Worm (Caenorhabditis elegans) whole organism, mixed stage, embryonic: Measurements from ENCODE around the gene Y45F10B.59.

Experiments
- M03D4.4 ChIP-seq: sonication (generic microtip); optimal IDR thresholded peaks from 2 replicates; lab custom pipeline; 2017; ENCODE audit warnings: mild to moderate bottlenecking, missing genetic modification characterization, missing compliant biosample characterization
- bed-3 ChIP-seq: fragments of 200-800 bp; sonication (Bioruptor generic); optimal IDR thresholded peaks from 3 replicates; lab custom pipeline; 2018; ENCODE audit warnings: mild to moderate bottlenecking, missing genetic modification characterization, moderate library complexity, missing compliant biosample characterization
- ceh-39 ChIP-seq: fragments of 150-350 bp; optimal IDR thresholded peaks from 2 replicates; lab custom pipeline; 2014; ENCODE audit warnings: missing biosample characterization, missing genetic modification characterization
- ceh-43 ChIP-seq: fragments of 200-800 bp; sonication (Bioruptor generic); optimal IDR thresholded peaks from 2 replicates; lab custom pipeline; 2018; ENCODE audit warnings: mild to moderate bottlenecking, missing genetic modification characterization, moderate library complexity, missing compliant biosample characterization
- ceh-83 ChIP-seq: fragments of 200-800 bp; sonication (Bioruptor generic); optimal IDR thresholded peaks from 2 replicates; lab custom pipeline; 2018; ENCODE audit warnings: mild to moderate bottlenecking, missing genetic modification characterization, missing compliant biosample characterization
- ces-1 ChIP-seq: fragments of 150-350 bp; optimal IDR thresholded peaks from 2 replicates; lab custom pipeline; 2014; ENCODE audit warnings: missing biosample characterization, missing genetic modification reagents, missing genetic modification characterization
- elt-1 ChIP-seq: sonication (generic microtip); optimal IDR thresholded peaks from 2 replicates; lab custom pipeline; 2017; ENCODE audit warnings: missing genetic modification characterization, mild to moderate bottlenecking, missing compliant biosample characterization, antibody characterized with exemption, moderate library complexity, borderline replicate concordance; ENCODE audit not compliant: insufficient read depth
- elt-3 ChIP-seq: fragments of 150-350 bp; optimal IDR thresholded peaks from 2 replicates; lab custom pipeline; 2014; ENCODE audit warnings: missing biosample characterization, missing genetic modification characterization
- ham-2 ChIP-seq: fragments of 200-800 bp; sonication (Bioruptor generic); optimal IDR thresholded peaks from 2 replicates; lab custom pipeline; 2018; ENCODE audit warnings: mild to moderate bottlenecking, missing genetic modification characterization, missing compliant biosample characterization
- hlh-1 ChIP-seq: fragments of 150-350 bp; optimal IDR thresholded peaks from 2 replicates; lab custom pipeline; 2014; ENCODE audit warnings: missing biosample characterization, missing genetic modification reagents, missing genetic modification characterization
- lin-13 ChIP-seq: fragments of 150-350 bp; optimal IDR thresholded peaks from 2 replicates; lab custom pipeline; 2014; ENCODE audit warnings: missing biosample characterization, missing genetic modification characterization
- lin-32 ChIP-seq: fragments of 200-800 bp; sonication (Bioruptor generic); optimal IDR thresholded peaks from 2 replicates; lab custom pipeline; 2018; ENCODE audit warnings: mild to moderate bottlenecking, missing genetic modification characterization, missing compliant biosample characterization
- mab-5 ChIP-seq: fragments of 150-350 bp; optimal IDR thresholded peaks from 2 replicates; lab custom pipeline; 2014; ENCODE audit warnings: missing biosample characterization, missing genetic modification characterization
- mls-2 ChIP-seq: sonication (generic microtip); optimal IDR thresholded peaks from 2 replicates; lab custom pipeline; 2016; ENCODE audit warnings: mild to moderate bottlenecking, missing genetic modification characterization, moderate library complexity, missing compliant biosample characterization
- nhr-12 ChIP-seq: fragments of 150-350 bp; optimal IDR thresholded peaks from 2 replicates; lab custom pipeline; 2014; ENCODE audit warnings: missing biosample characterization, missing genetic modification characterization
- nhr-2 ChIP-seq: fragments of 150-350 bp; optimal IDR thresholded peaks from 2 replicates; lab custom pipeline; 2014; ENCODE audit warnings: missing biosample characterization, missing genetic modification characterization
- nhr-237 ChIP-seq: fragments of 150-350 bp; optimal IDR thresholded peaks from 2 replicates; lab custom pipeline; 2014; ENCODE audit warnings: missing biosample characterization, missing genetic modification characterization
- nhr-28 ChIP-seq: fragments of 150-350 bp; optimal IDR thresholded peaks from 2 replicates; lab custom pipeline; 2014; ENCODE audit warnings: missing biosample characterization, missing genetic modification characterization
- nhr-76 ChIP-seq: sonication (generic microtip); optimal IDR thresholded peaks from 2 replicates; lab custom pipeline; 2017; ENCODE audit warnings: missing biosample characterization, missing genetic modification characterization
- pha-4 ChIP-seq: fragments of 150-350 bp; optimal IDR thresholded peaks from 2 replicates; lab custom pipeline; 2018; ENCODE audit warnings: missing biosample characterization, missing genetic modification reagents, missing genetic modification characterization
- snpc-4 ChIP-seq: fragments of 150-350 bp; optimal IDR thresholded peaks from 2 replicates; lab custom pipeline; 2014; ENCODE audit warnings: missing biosample characterization, missing genetic modification characterization
- sptf-1 ChIP-seq: sonication (generic microtip); optimal IDR thresholded peaks from 2 replicates; lab custom pipeline; 2017; ENCODE audit warnings: mild to moderate bottlenecking, missing genetic modification characterization, moderate library complexity, missing compliant biosample characterization
- tbx-8 ChIP-seq: fragments of 200-800 bp; sonication (Bioruptor generic); optimal IDR thresholded peaks from 2 replicates; lab custom pipeline; 2018; ENCODE audit warnings: mild to moderate bottlenecking, missing genetic modification characterization, moderate library complexity, missing compliant biosample characterization
- unc-120 ChIP-seq: sonication (generic microtip); optimal IDR thresholded peaks from 2 replicates; lab custom pipeline; 2017; ENCODE audit warnings: missing genetic modification characterization, missing compliant biosample characterization; ENCODE audit not compliant: poor library complexity, severe bottlenecking
- unc-39 ChIP-seq: fragments of 150-350 bp; optimal IDR thresholded peaks from 2 replicates; lab custom pipeline; 2014; ENCODE audit warnings: missing biosample characterization, missing genetic modification characterization
- unc-62 ChIP-seq: fragments of 150-350 bp; optimal IDR thresholded peaks from 2 replicates; lab custom pipeline; 2014; ENCODE audit warnings: missing biosample characterization, missing genetic modification reagents, missing genetic modification characterization
- zip-8 ChIP-seq: fragments of 150-350 bp; optimal IDR thresholded peaks from 2 replicates; lab custom pipeline; 2014; ENCODE audit warnings: missing biosample characterization, missing genetic modification characterization
- ztf-11 ChIP-seq: fragments of 150-350 bp; optimal IDR thresholded peaks from 2 replicates; lab custom pipeline; 2014; ENCODE audit warnings: missing biosample characterization, missing genetic modification characterization

Gene Y45F10B.59

DNA sequence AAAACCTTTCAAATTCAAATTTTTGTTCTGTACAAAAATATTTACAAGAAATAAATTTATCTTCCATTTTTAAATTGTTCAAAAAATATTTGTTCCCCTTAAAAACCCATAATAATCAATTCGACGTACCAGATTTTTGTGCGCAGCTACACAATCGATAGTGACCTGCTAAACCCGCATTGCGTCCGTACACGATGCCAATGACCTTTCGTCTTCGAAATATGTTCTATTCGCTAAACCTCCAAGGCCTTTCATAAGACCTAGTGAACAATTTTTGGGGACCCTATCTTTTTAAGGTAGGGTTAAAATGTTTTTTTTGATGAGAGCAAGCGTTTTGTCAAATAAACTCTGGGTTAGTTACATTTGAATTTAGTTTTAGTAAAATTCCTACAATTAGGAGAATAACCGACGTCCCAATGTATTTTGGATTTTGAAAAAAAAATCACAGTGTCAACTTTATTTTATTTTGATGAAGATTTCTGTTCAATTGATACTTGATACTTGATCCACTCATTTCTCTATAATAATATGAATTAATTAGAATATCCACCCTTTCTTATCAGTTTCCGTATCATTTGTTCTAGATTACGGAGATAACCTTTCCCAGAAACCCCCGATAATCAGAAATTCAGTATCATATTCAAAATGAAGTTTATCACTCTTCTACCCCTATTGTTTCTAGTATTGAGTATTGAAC, at the start of gene Y45F10B.59:
Gene Y45F10B.59, plus strand, starts transcription at position 647 of the 697 bp plus-strand sequence.
- TF ChIP-seq mls-2 (tag; lab: Kevin White, UChicago): no peak
- TF ChIP-seq lin-13: no peak
- TF ChIP-seq ceh-39 (tag; lab: Kevin White, UChicago): no peak
- no peak for TF ChIP-seq nhr-2 (tag; lab: Kevin White, UChicago)
- no peak for TF ChIP-seq unc-120
- TF ChIP-seq snpc-4 (tag; lab: Kevin White, UChicago): no peak
- no peak for TF ChIP-seq ces-1 (GFP tag; lab: Kevin White, UChicago)
- no peak for TF ChIP-seq hlh-1 (tag; lab: Kevin White, UChicago)

DNA sequence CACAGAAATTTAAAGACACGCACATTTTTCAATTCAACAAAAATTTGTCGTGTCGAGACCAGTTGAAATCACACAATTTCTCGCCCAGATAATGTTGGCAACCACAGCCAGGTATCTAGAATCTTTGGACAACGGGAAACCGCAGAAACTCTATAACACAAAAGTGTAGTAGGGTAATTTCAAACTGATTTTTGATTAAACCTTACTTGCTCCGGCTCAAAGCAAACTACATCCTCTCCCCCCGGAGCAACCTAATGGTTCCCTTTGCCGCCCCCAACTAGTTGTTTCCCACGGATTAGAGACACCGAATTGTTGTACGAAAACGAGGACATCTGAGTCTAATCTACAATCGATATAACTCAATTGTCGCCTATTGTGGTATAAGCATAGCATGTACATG, 48.1 kb upstream of the Y45F10B.59 start:
- no peak for TF ChIP-seq ztf-11 (tag; lab: Kevin White, UChicago)
- TF ChIP-seq ces-1 (GFP tag; lab: Kevin White, UChicago): peak; percentile 62
- no peak for TF ChIP-seq zip-8 (tag; lab: Kevin White, UChicago)

- TF ChIP-seq bed-3 (GFP tag; lab: Kevin White, UChicago) (no peak), mab-5 (tag; lab: Kevin White, UChicago) (no peak), ztf-11 (tag; lab: Kevin White, UChicago) (no peak), ceh-43 (no peak), ces-1 (GFP tag; lab: Kevin White, UChicago) (peak; percentile 64), elt-3 (tag; lab: Kevin White, UChicago) (no peak), lin-13 (no peak)
Measured at ce11 chrIV:13555508-13555907, 46.9 kb upstream of the Y45F10B.59 start.

- TF ChIP-seq sptf-1: no peak
- TF ChIP-seq bed-3 (GFP tag; lab: Kevin White, UChicago): no peak
- no peak for TF ChIP-seq ceh-83 (GFP tag; lab: Kevin White, UChicago)
- peak; percentile 86 for TF ChIP-seq hlh-1 (tag; lab: Kevin White, UChicago)
- TF ChIP-seq elt-1 (tag; lab: Kevin White, UChicago): no peak
- no peak for TF ChIP-seq nhr-76 (tag; lab: Kevin White, UChicago)
Measured at ce11 chrIV:13557393-13557792, 45.0 kb upstream of the Y45F10B.59 start.

- TF ChIP-seq sptf-1 (no peak), lin-32 (GFP tag; lab: Kevin White, UChicago) (no peak), hlh-1 (tag; lab: Kevin White, UChicago) (no peak), ham-2 (GFP tag; lab: Kevin White, UChicago) (no peak)
Measured at ce11 chrIV:13559020-13559419, 43.4 kb upstream of the Y45F10B.59 start.

DNA sequence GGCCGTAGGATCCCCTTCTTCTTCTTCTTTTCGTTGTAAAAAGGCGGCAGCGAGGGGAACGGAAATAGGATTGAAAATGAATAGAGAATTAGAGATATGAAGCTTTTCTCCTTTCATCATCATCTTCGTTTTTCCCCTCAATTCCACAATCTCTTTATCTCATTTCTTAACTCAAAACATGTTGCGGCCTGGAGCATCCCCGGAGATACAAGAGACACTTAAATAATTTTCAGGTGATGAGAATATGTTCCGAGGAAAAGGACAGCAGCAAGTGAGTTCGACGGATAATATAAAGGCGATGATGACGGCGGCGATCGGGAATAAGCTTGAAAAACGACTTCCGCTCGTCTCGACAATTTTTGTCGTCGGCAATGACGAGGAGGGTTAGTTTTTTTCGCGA, 40.8 kb upstream of the Y45F10B.59 start, which contains the start of the genes Y45F10B.13 and qui-1:
Gene Y45F10B.13, minus strand, starts transcription at position 101 of the 400 bp plus-strand sequence.
Gene qui-1, plus strand, starts transcription at position 233 of the 400 bp plus-strand sequence.
- no peak for TF ChIP-seq unc-39 (tag; lab: Kevin White, UChicago)
- no peak for TF ChIP-seq M03D4.4 (tag; lab: Kevin White, UChicago)
- TF ChIP-seq ces-1 (GFP tag; lab: Kevin White, UChicago): peak; percentile 1
- TF ChIP-seq unc-120: peak; percentile 56
- TF ChIP-seq elt-1 (tag; lab: Kevin White, UChicago): no peak
- no peak for TF ChIP-seq pha-4 (tag; lab: Kevin White, UChicago)
- TF ChIP-seq nhr-76 (tag; lab: Kevin White, UChicago): no peak
- no peak for TF ChIP-seq tbx-8 (GFP tag; lab: Kevin White, UChicago)
- TF ChIP-seq elt-3 (tag; lab: Kevin White, UChicago): no peak
- TF ChIP-seq, all 35 proteins: peak for 2

ce11 chrIV:13564284-13564683, 38.1 kb upstream of the Y45F10B.59 start:
- TF ChIP-seq nhr-28 (tag; lab: Kevin White, UChicago) (no peak), nhr-12 (tag; lab: Kevin White, UChicago) (no peak), unc-62 (GFP tag; lab: Kevin White, UChicago) (no peak), nhr-237 (no peak), ces-1 (GFP tag; lab: Kevin White, UChicago) (peak; percentile 67), ceh-83 (GFP tag; lab: Kevin White, UChicago) (no peak)
- TF ChIP-seq, all 35 proteins: peak for 1
